Fruit fly (Drosophila melanogaster) Kc167 (cell line): Measurements from ENCODE around the gene Npc2h.

Experiments used
- h ChIP-seq: fragments of >200 bp; optimal IDR thresholded peaks from 3 replicates; lab custom pipeline; 2018; ENCODE audit warnings: missing external identifiers
- ttk ChIP-seq: sonication (Bioruptor generic); optimal IDR thresholded peaks from 2 replicates; lab custom pipeline; 2017; ENCODE audit warnings: missing external identifiers

DNA sequence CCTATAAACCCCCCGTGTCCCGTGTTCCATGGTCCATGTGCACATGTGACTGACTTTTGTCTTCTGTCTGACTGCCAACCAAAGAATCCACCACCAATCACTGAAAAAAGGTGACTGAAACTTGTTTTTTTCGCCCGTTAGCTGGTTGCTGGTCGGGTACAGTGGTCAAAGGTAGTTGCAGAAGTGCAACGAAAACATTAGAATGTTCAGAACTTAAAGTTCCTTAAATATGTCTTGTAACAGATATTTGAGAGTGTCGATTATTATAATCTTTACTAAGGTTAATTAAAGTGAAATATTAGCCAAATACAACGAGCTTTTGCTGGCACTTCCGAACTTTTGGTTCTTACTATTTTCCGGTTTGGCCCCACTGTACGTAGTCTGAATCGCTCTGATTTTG is 15.1 kb upstream of the Npc2h start:
- TF ChIP-seq ttk (lab: Kevin White, UChicago) (no peak), h (lab: Kevin White, UChicago) (no peak)
